Fruit fly (Drosophila melanogaster) whole organism, embryonic: Measurements from ENCODE around the gene RpL8.

Experiments used
- CG10366 ChIP-seq: fragments of 200-800 bp; sonication (Bioruptor generic); IDR thresholded peaks from 2 replicates; pipeline ENCODE4 v1.3.6; 2022; ENCODE audit warnings: missing biosample characterization, missing genetic modification characterization
- CG11456 ChIP-seq: fragments of 200-800 bp; sonication (Bioruptor generic); IDR thresholded peaks from 3 replicates; pipeline ENCODE4 v1.3.6; 2022; ENCODE audit warnings: missing biosample characterization, missing genetic modification characterization
- CG1233 ChIP-seq: fragments of 200-800 bp; sonication (Bioruptor generic); optimal IDR thresholded peaks from 4 replicates; lab custom pipeline; 2018; ENCODE audit warnings: missing biosample characterization, mild to moderate bottlenecking, missing genetic modification characterization
- CG12942 ChIP-seq: fragments of 200-800 bp; sonication (Bioruptor generic); optimal IDR thresholded peaks from 3 replicates; lab custom pipeline; 2016; ENCODE audit warnings: missing biosample characterization, missing genetic modification characterization
- CG16779 ChIP-seq: fragments of 200-800 bp; sonication (Bioruptor generic); IDR thresholded peaks from 2 replicates; pipeline ENCODE4 v1.3.6; 2022; ENCODE audit warnings: missing biosample characterization, missing genetic modification characterization
- CG16813 ChIP-seq: fragments of 200-800 bp; sonication (Bioruptor generic); IDR thresholded peaks from 3 replicates; pipeline ENCODE4 v1.3.6; 2022; ENCODE audit warnings: missing biosample characterization, missing genetic modification characterization; ENCODE audit not compliant: partially characterized antibody
- CG17359 ChIP-seq: fragments of 200-800 bp; sonication (Bioruptor generic); optimal IDR thresholded peaks from 3 replicates; lab custom pipeline; 2018; ENCODE audit warnings: missing biosample characterization, mild to moderate bottlenecking, missing genetic modification characterization, moderate library complexity
- CG17361 ChIP-seq: fragments of 200-800 bp; sonication (Bioruptor generic); IDR thresholded peaks from 3 replicates; pipeline ENCODE4 v1.3.6; 2022; ENCODE audit warnings: missing biosample characterization, missing genetic modification characterization
- CG2129 ChIP-seq: fragments of 200-800 bp; sonication (Bioruptor generic); IDR thresholded peaks from 2 replicates; pipeline ENCODE4 v1.3.6; 2022; ENCODE audit warnings: missing biosample characterization, missing genetic modification characterization; ENCODE audit not compliant: partially characterized antibody
- CG2889 ChIP-seq: fragments of 200-800 bp; sonication (Bioruptor generic); IDR thresholded peaks from 3 replicates; pipeline ENCODE4 v1.3.6; 2022; ENCODE audit warnings: missing biosample characterization, missing genetic modification characterization
- CG30403 ChIP-seq: fragments of 200-800 bp; sonication (Bioruptor generic); optimal IDR thresholded peaks from 3 replicates; lab custom pipeline; 2016; ENCODE audit warnings: missing biosample characterization, missing genetic modification characterization
- CG30431 ChIP-seq: fragments of 200-800 bp; sonication (Bioruptor generic); optimal IDR thresholded peaks from 2 replicates; lab custom pipeline; 2017; ENCODE audit warnings: missing biosample characterization, missing genetic modification characterization
- CG3407 ChIP-seq: fragments of 200-800 bp; sonication (Bioruptor generic); optimal IDR thresholded peaks from 2 replicates; lab custom pipeline; 2018; ENCODE audit warnings: missing biosample characterization, mild to moderate bottlenecking, missing genetic modification characterization
- CG34376 ChIP-seq: fragments of 200-800 bp; sonication (Bioruptor generic); optimal IDR thresholded peaks from 2 replicates; lab custom pipeline; 2018; ENCODE audit warnings: missing biosample characterization, mild to moderate bottlenecking, missing genetic modification characterization
- CG4328 ChIP-seq: fragments of 200-800 bp; sonication (Bioruptor generic); optimal IDR thresholded peaks from 3 replicates; lab custom pipeline; 2017; ENCODE audit warnings: missing biosample characterization, missing genetic modification reagents, missing genetic modification characterization
- CG4404 ChIP-seq: fragments of 200-800 bp; sonication (Bioruptor generic); IDR thresholded peaks from 2 replicates; pipeline ENCODE4 v1.3.6; 2022; ENCODE audit warnings: missing biosample characterization, missing genetic modification characterization
- CG4617 ChIP-seq: fragments of 200-800 bp; sonication (Bioruptor generic); optimal IDR thresholded peaks from 3 replicates; lab custom pipeline; 2016; ENCODE audit warnings: missing biosample characterization, missing genetic modification characterization, borderline replicate concordance
- CG7786 ChIP-seq: fragments of 200-800 bp; sonication (Bioruptor generic); optimal IDR thresholded peaks from 2 replicates; lab custom pipeline; 2016; ENCODE audit warnings: missing biosample characterization, missing genetic modification characterization
- CG8290 ChIP-seq, 3 experiments: fragments of 200-800 bp; sonication (Bioruptor generic); optimal IDR thresholded peaks; 2 replicates each; lab custom pipeline; 2016 to 2019; ENCODE audit warnings: missing biosample characterization in 3 of 3, missing genetic modification characterization in 3 of 3, mild to moderate bottlenecking in 2 of 3, moderate library complexity in 1 of 3
- CG8359 ChIP-seq: fragments of 200-800 bp; sonication (Bioruptor generic); optimal IDR thresholded peaks from 2 replicates; lab custom pipeline; 2017; ENCODE audit warnings: missing biosample characterization, mild to moderate bottlenecking, missing genetic modification characterization, borderline replicate concordance
- CG8388 ChIP-seq: fragments of 200-800 bp; sonication (Bioruptor generic); optimal IDR thresholded peaks from 2 replicates; lab custom pipeline; 2019; ENCODE audit warnings: missing biosample characterization, mild to moderate bottlenecking, missing genetic modification characterization, moderate library complexity
- CG9609 ChIP-seq: fragments of 200-800 bp; sonication (Bioruptor generic); optimal IDR thresholded peaks from 3 replicates; lab custom pipeline; 2016; ENCODE audit warnings: missing biosample characterization, missing genetic modification characterization
- CHES-1-like ChIP-seq: fragments of 200-800 bp; sonication (Bioruptor generic); optimal IDR thresholded peaks from 2 replicates; lab custom pipeline; 2016; ENCODE audit warnings: missing biosample characterization, missing genetic modification characterization
- Dip2 ChIP-seq: fragments of 200-800 bp; sonication (Bioruptor generic); IDR thresholded peaks from 2 replicates; pipeline ENCODE4 v1.3.6; 2022; ENCODE audit warnings: missing biosample characterization, missing genetic modification characterization
- Fer1 ChIP-seq: fragments of 200-800 bp; sonication (Bioruptor generic); optimal IDR thresholded peaks from 2 replicates; lab custom pipeline; 2017; ENCODE audit warnings: missing biosample characterization, mild to moderate bottlenecking, missing genetic modification characterization
- Kr ChIP-seq: fragments of 200-800 bp; sonication (Bioruptor generic); optimal IDR thresholded peaks from 2 replicates; lab custom pipeline; 2017; ENCODE audit warnings: missing biosample characterization, mild to moderate bottlenecking, missing genetic modification characterization
- Lpt ChIP-seq: fragments of >200 bp; optimal IDR thresholded peaks from 2 replicates; lab custom pipeline; 2018; ENCODE audit warnings: missing biosample characterization, missing genetic modification characterization
- NC2β ChIP-seq: fragments of 200-800 bp; sonication (Bioruptor generic); optimal IDR thresholded peaks from 2 replicates; lab custom pipeline; 2016; ENCODE audit warnings: missing biosample characterization, missing genetic modification characterization
- Nf-YC ChIP-seq: fragments of 200-800 bp; optimal IDR thresholded peaks from 3 replicates; lab custom pipeline; 2019; ENCODE audit warnings: missing biosample characterization, mild to moderate bottlenecking, missing genetic modification characterization, moderate library complexity
- PHDP ChIP-seq: fragments of 200-800 bp; sonication (Bioruptor generic); optimal IDR thresholded peaks from 3 replicates; lab custom pipeline; 2018; ENCODE audit warnings: missing biosample characterization, mild to moderate bottlenecking, missing genetic modification characterization, moderate library complexity
- Side ChIP-seq: fragments of 200-800 bp; sonication (Bioruptor generic); optimal IDR thresholded peaks from 2 replicates; lab custom pipeline; 2016; ENCODE audit warnings: missing biosample characterization, missing genetic modification characterization
- ap ChIP-seq: fragments of 200-800 bp; sonication (Bioruptor generic); IDR thresholded peaks from 2 replicates; pipeline ENCODE4 v1.3.6; 2022; ENCODE audit warnings: missing biosample characterization, missing genetic modification characterization
- bab2 ChIP-seq: fragments of 200-800 bp; sonication (Bioruptor generic); optimal IDR thresholded peaks from 2 replicates; lab custom pipeline; 2016; ENCODE audit warnings: missing biosample characterization, missing genetic modification characterization
- chn ChIP-seq: fragments of 200-800 bp; sonication (Bioruptor generic); optimal IDR thresholded peaks from 2 replicates; lab custom pipeline; 2016; ENCODE audit warnings: missing biosample characterization, missing genetic modification characterization
- dm ChIP-seq: fragments of 200-800 bp; sonication (Bioruptor generic); optimal IDR thresholded peaks from 3 replicates; lab custom pipeline; 2016; ENCODE audit warnings: missing biosample characterization, missing genetic modification characterization
- gcm ChIP-seq: fragments of 200-800 bp; sonication (Bioruptor generic); optimal IDR thresholded peaks from 2 replicates; lab custom pipeline; 2019; ENCODE audit warnings: missing biosample characterization, mild to moderate bottlenecking, missing genetic modification characterization, moderate library complexity
- grau ChIP-seq: fragments of 200-800 bp; optimal IDR thresholded peaks from 3 replicates; lab custom pipeline; 2019; ENCODE audit warnings: missing biosample characterization, mild to moderate bottlenecking, missing genetic modification characterization, moderate library complexity
- gsb-n ChIP-seq: fragments of 200-800 bp; sonication (Bioruptor generic); optimal IDR thresholded peaks from 3 replicates; lab custom pipeline; 2018; ENCODE audit warnings: missing biosample characterization, mild to moderate bottlenecking, missing genetic modification characterization
- ind ChIP-seq: fragments of 200-800 bp; sonication (Bioruptor generic); optimal IDR thresholded peaks from 3 replicates; lab custom pipeline; 2016; ENCODE audit warnings: missing biosample characterization, missing genetic modification characterization
- nerfin-2 ChIP-seq: fragments of 200-800 bp; sonication (Bioruptor generic); IDR thresholded peaks from 2 replicates; pipeline ENCODE4 v1.3.6; 2022; ENCODE audit warnings: missing biosample characterization, missing genetic modification characterization; ENCODE audit not compliant: partially characterized antibody
- org-1 ChIP-seq: fragments of 200-800 bp; sonication (Bioruptor generic); optimal IDR thresholded peaks from 2 replicates; lab custom pipeline; 2017; ENCODE audit warnings: missing biosample characterization, missing genetic modification characterization
- row ChIP-seq: fragments of 200-800 bp; sonication (Bioruptor generic); IDR thresholded peaks from 3 replicates; pipeline ENCODE4 v1.3.6; 2022; ENCODE audit warnings: missing biosample characterization, missing genetic modification characterization
- sc ChIP-seq, 3 experiments: fragments of >200 bp in 2 of 3; fragments of 200-800 bp in 1 of 3; sonication (Bioruptor generic) in 1 of 3; optimal IDR thresholded peaks; 2 replicates in 2 of 3; 3 replicates in 1 of 3; lab custom pipeline; 2017; ENCODE audit warnings: mild to moderate bottlenecking in 1 of 3, missing biosample characterization in 1 of 3, missing genetic modification characterization in 1 of 3, missing genetic modification reagents in 1 of 3
- seq ChIP-seq: fragments of 200-800 bp; sonication (Bioruptor generic); IDR thresholded peaks from 2 replicates; pipeline ENCODE4 v1.3.6; 2022; ENCODE audit warnings: missing biosample characterization, missing genetic modification characterization
- slou ChIP-seq: fragments of 200-800 bp; sonication (Bioruptor generic); optimal IDR thresholded peaks from 3 replicates; lab custom pipeline; 2016; ENCODE audit warnings: missing biosample characterization, missing genetic modification characterization
- slp2 ChIP-seq: fragments of 200-800 bp; sonication (Bioruptor generic); optimal IDR thresholded peaks from 2 replicates; lab custom pipeline; 2016; ENCODE audit warnings: missing biosample characterization, missing genetic modification characterization
- so ChIP-seq: fragments of 200-800 bp; sonication (Bioruptor generic); IDR thresholded peaks from 3 replicates; pipeline ENCODE4 v1.3.6; 2022; ENCODE audit warnings: missing biosample characterization, missing genetic modification characterization
- tx ChIP-seq: fragments of 200-800 bp; sonication (Bioruptor generic); optimal IDR thresholded peaks from 2 replicates; lab custom pipeline; 2016; ENCODE audit warnings: missing biosample characterization, missing genetic modification characterization
- vnd ChIP-seq: fragments of 200-800 bp; sonication (Bioruptor generic); IDR thresholded peaks from 3 replicates; pipeline ENCODE4 v1.3.6; 2022; ENCODE audit warnings: missing biosample characterization, missing genetic modification characterization; ENCODE audit not compliant: partially characterized antibody
- wek ChIP-seq: fragments of 200-800 bp; sonication (Bioruptor generic); optimal IDR thresholded peaks from 3 replicates; lab custom pipeline; 2018; ENCODE audit warnings: missing biosample characterization, mild to moderate bottlenecking, missing genetic modification characterization, moderate library complexity

RpL8 gene

DNA sequence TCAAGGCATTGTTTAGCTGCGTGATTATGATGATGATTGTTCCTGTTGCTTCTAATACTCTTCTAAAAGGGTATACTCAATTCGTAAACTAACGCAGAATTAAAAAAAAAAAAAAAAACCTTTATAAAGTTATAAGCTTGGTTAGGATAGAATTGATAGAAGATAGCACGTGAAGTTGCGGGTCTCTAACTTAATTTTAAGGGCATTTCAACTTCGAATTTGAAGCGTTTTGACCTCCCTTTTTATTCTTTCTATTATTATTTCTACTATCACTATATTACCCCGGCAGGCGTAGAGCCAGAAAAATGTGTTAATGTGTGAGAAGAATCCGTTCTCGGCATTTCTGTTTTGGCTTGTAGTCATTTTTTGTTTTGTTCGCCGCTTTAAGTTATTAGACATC, 8.5 kb upstream of the RpL8 start (continued):
- peak; percentile 23; the same call in 1 of the 2 replicates for TF ChIP-seq ap (GFP tag; lab: Robert Waterston, UW)
- TF ChIP-seq CG9609 = peak; percentile 6
- TF ChIP-seq CG17361 (GFP tag; lab: Robert Waterston, UW) = peak; percentile 74
- peak; percentile 15 for TF ChIP-seq Side (GFP tag; lab: Kevin White, UChicago)
- TF ChIP-seq tx (GFP tag; lab: Kevin White, UChicago) = peak; percentile 30
- TF ChIP-seq org-1 (GFP tag; lab: Kevin White, UChicago) = peak; percentile 33
- no peak for TF ChIP-seq CG34376 (GFP tag; lab: Kevin White, UChicago)
- peak; percentile 7 for TF ChIP-seq slp2 (GFP tag; lab: Kevin White, UChicago)
- peak; percentile 55 for TF ChIP-seq bab2 (GFP tag; lab: Kevin White, UChicago)
- TF ChIP-seq NC2β (GFP tag; lab: Kevin White, UChicago) = peak; percentile 26
- TF ChIP-seq so (GFP tag; lab: Robert Waterston, UW) = peak; percentile 58; the same call in 1 of the 3 replicates
- no peak for TF ChIP-seq CG30431 (GFP tag; lab: Kevin White, UChicago)
- TF ChIP-seq CG10366 (GFP tag; lab: Robert Waterston, UW) = peak; percentile 70
- TF ChIP-seq gcm (GFP tag; lab: Kevin White, UChicago) = peak; percentile 18
- TF ChIP-seq CG8388 (GFP tag; lab: Kevin White, UChicago) = peak; percentile 64
- no peak for TF ChIP-seq nerfin-2 (GFP tag; lab: Robert Waterston, UW)
- no peak for TF ChIP-seq Nf-YC (tag; lab: Kevin White, UChicago)
- TF ChIP-seq PHDP (tag; lab: Kevin White, UChicago) = peak; percentile 75
- TF ChIP-seq chn (GFP tag; lab: Kevin White, UChicago) = peak; percentile 60
- TF ChIP-seq CG8359 (GFP tag; lab: Kevin White, UChicago) = no peak
- peak; percentile 62 for TF ChIP-seq CG30403 (GFP tag; lab: Kevin White, UChicago)
- TF ChIP-seq CG7786 = peak; percentile 21
- TF ChIP-seq seq = no peak
- TF ChIP-seq CG3407 (GFP tag; lab: Kevin White, UChicago) = peak; percentile 33
- no peak for TF ChIP-seq CG1233 (GFP tag; lab: Kevin White, UChicago)
- no peak for TF ChIP-seq Lpt (GFP tag; lab: Kevin White, UChicago)
- no peak for TF ChIP-seq wek (GFP tag; lab: Kevin White, UChicago)
- peak; percentile 67 for TF ChIP-seq gsb-n (tag; lab: Kevin White, UChicago)
- TF ChIP-seq CG2889 (GFP tag; lab: Robert Waterston, UW) = no peak
- peak; percentile 19 for TF ChIP-seq CG12942 (GFP tag; lab: Kevin White, UChicago)
- TF ChIP-seq CHES-1-like (GFP tag; lab: Kevin White, UChicago) = peak; percentile 23
- peak; percentile 55 for TF ChIP-seq ind (GFP tag; lab: Kevin White, UChicago)
- TF ChIP-seq CG11456 (GFP tag; lab: Robert Waterston, UW) = peak; percentile 54; the same call in 1 of the 3 replicates
- TF ChIP-seq slou (GFP tag; lab: Kevin White, UChicago) = no peak
- TF ChIP-seq CG4328 (GFP tag; lab: Kevin White, UChicago) = no peak
- peak; percentile 74 for TF ChIP-seq grau
- peak; percentile 46 for TF ChIP-seq Fer1 (GFP tag; lab: Kevin White, UChicago)
- no peak for TF ChIP-seq CG4617 (GFP tag; lab: Kevin White, UChicago)
- no peak for TF ChIP-seq vnd (GFP tag; lab: Robert Waterston, UW)
- TF ChIP-seq Kr (GFP tag; lab: Kevin White, UChicago) = no peak
- no peak for TF ChIP-seq sc (optimal IDR thresholded peaks at IDR 0.05; lab: Kevin White, UChicago)
- TF ChIP-seq sc (GFP tag; optimal IDR thresholded peaks at IDR 0.05; lab: Kevin White, UChicago) = peak; percentile 54
- TF ChIP-seq dm (GFP tag; lab: Kevin White, UChicago) = peak; percentile 22
- TF ChIP-seq CG4404 (GFP tag; lab: Robert Waterston, UW) = no peak
- peak; percentile 84 for TF ChIP-seq row (GFP tag; lab: Robert Waterston, UW)
- no peak for TF ChIP-seq CG16813 (GFP tag; lab: Robert Waterston, UW)
- peak; percentile 76 for TF ChIP-seq CG17359
- 0 out of 2 replicates have a peak, but pooled peaks have one; percentile 26 for TF ChIP-seq CG16779 (GFP tag; lab: Robert Waterston, UW)
- TF ChIP-seq CG8290 (GFP tag; optimal IDR thresholded peaks at IDR 0.05; lab: Kevin White, UChicago) = peak; percentile 39
- TF ChIP-seq CG8290 (tag; optimal IDR thresholded peaks at IDR 0.05; lab: Kevin White, UChicago) = no peak
- TF ChIP-seq Dip2 (GFP tag; lab: Robert Waterston, UW) = no peak
- TF ChIP-seq CG2129 (GFP tag; lab: Robert Waterston, UW) = no peak
